Worm (Caenorhabditis elegans) whole organism, L4/young adult: Measurements from ENCODE around the gene srsx-14.

Experiments used
- W03F9.2 ChIP-seq: fragments of 150-350 bp; optimal IDR thresholded peaks from 2 replicates; lab custom pipeline; 2014; ENCODE audit warnings: missing biosample characterization, missing genetic modification characterization
- dao-5 ChIP-seq: sonication (generic microtip); optimal IDR thresholded peaks from 2 replicates; lab custom pipeline; 2016; ENCODE audit warnings: missing genotype, missing genetic modification characterization, moderate library complexity, missing compliant biosample characterization

DNA sequence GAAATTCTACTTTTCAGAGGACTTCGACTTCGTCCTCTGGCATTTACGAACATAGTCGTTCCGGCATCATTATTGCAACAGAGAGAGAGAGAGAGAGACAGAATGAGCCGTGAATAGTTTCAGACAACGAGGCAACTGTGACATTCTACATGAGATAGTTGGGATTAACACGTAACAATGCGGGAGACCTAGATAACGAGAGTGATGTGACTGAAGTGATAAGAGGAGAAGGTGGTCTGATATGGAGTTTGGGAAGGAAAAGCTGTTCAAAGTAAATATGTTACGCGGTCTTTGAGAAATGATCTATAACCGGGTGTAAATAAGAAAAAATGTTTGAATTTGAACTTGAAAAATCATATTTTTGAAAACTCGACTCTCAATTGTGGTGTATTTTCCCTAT, 32.5 kb upstream of the srsx-14 start:
- no peak for TF ChIP-seq W03F9.2 (tag; lab: Kevin White, UChicago)
- TF ChIP-seq dao-5 (tag; lab: Kevin White, UChicago): no peak
